Fruit fly (Drosophila melanogaster) whole organism, prepupa: ENCODE results near the gene meru.

Source experiments
- CG16779 ChIP-seq: fragments of 200-800 bp; sonication (Bioruptor generic); optimal IDR thresholded peaks from 3 replicates; lab custom pipeline; 2017; ENCODE audit warnings: missing biosample characterization, mild to moderate bottlenecking, missing genetic modification characterization
- CG31627 ChIP-seq: fragments of 200-800 bp; sonication (Bioruptor generic); optimal IDR thresholded peaks from 3 replicates; lab custom pipeline; 2016; ENCODE audit warnings: missing biosample characterization, missing genetic modification characterization
- CG3919 ChIP-seq: fragments of 200-800 bp; sonication (Bioruptor generic); optimal IDR thresholded peaks from 3 replicates; lab custom pipeline; 2016; ENCODE audit warnings: missing biosample characterization, missing genetic modification characterization
- CG4318 ChIP-seq: fragments of 200-800 bp; sonication (Bioruptor generic); optimal IDR thresholded peaks from 3 replicates; lab custom pipeline; 2017; ENCODE audit warnings: missing biosample characterization, mild to moderate bottlenecking, missing genetic modification characterization
- Hr39 ChIP-seq: fragments of 200-800 bp; sonication (Bioruptor generic); optimal IDR thresholded peaks from 2 replicates; lab custom pipeline; 2016; ENCODE audit warnings: missing biosample characterization, missing genetic modification characterization
- Sox102F ChIP-seq: fragments of 200-800 bp; sonication (Bioruptor generic); optimal IDR thresholded peaks from 2 replicates; lab custom pipeline; 2016; ENCODE audit warnings: missing biosample characterization, mild to moderate bottlenecking, missing genetic modification characterization
- achi ChIP-seq: fragments of 200-800 bp; sonication (Bioruptor generic); optimal IDR thresholded peaks from 3 replicates; lab custom pipeline; 2016; ENCODE audit warnings: missing biosample characterization, missing genetic modification characterization
- dsx ChIP-seq: fragments of 200-800 bp; optimal IDR thresholded peaks from 3 replicates; lab custom pipeline; 2019; ENCODE audit warnings: missing biosample characterization, mild to moderate bottlenecking, missing genetic modification characterization, moderate library complexity; ENCODE audit not compliant: poor library complexity, severe bottlenecking
- vri ChIP-seq: fragments of 200-800 bp; sonication (Bioruptor generic); optimal IDR thresholded peaks from 3 replicates; lab custom pipeline; 2016; ENCODE audit warnings: missing biosample characterization, mild to moderate bottlenecking, missing genetic modification characterization

dm6 chr3L:15791072-15791471, 52.8 kb downstream of the meru start:
- TF ChIP-seq Hr39 (GFP tag; lab: Kevin White, UChicago) (no peak), vri (GFP tag; lab: Kevin White, UChicago) (no peak), Sox102F (no peak), CG3919 (GFP tag; lab: Kevin White, UChicago) (no peak), dsx (GFP tag; lab: Kevin White, UChicago) (no peak), CG31627 (GFP tag; lab: Kevin White, UChicago) (no peak), achi (GFP tag; lab: Kevin White, UChicago) (no peak), CG4318 (GFP tag; lab: Kevin White, UChicago) (no peak), CG16779 (tag; lab: Kevin White, UChicago) (no peak)
